Worm (Caenorhabditis elegans): ENCODE measurements around the gene fahd-1.
A peak's percentile ranks its signal among the peaks of the same experiment; 100 is the strongest.

fahd-1 gene

ce11 chrIII:7854494-7855184 is 37.4 kb upstream of the fahd-1 start, which contains the start of gene rpl-35 (continued):
- TF ChIP-seq F37D6.2 (tag; optimal IDR thresholded peaks at IDR 0.05) (peak; percentile 97), pqm-1 (tag; optimal IDR thresholded peaks at IDR 0.05) (peak; percentile 87), mdt-29 (GFP tag; IDR thresholded peaks at IDR 0.05) (peak; percentile 98), nhr-28 (tag; optimal IDR thresholded peaks at IDR 0.05) (peak; percentile 99), ctbp-1 (GFP tag; IDR thresholded peaks at IDR 0.05) (peak; percentile 99), dmd-6 (GFP tag; IDR thresholded peaks at IDR 0.05) (peak; percentile 100), saeg-2 (GFP tag; IDR thresholded peaks at IDR 0.05) (peak; percentile 97), aly-2 (tag; optimal IDR thresholded peaks at IDR 0.05) (peak; percentile 95), dpl-1 (GFP tag; optimal IDR thresholded peaks at IDR 0.05) (peak; percentile 100), D1046.2 (GFP tag; IDR thresholded peaks at IDR 0.05) (peak; percentile 98), spr-1 (tag; optimal IDR thresholded peaks at IDR 0.05) (peak; percentile 98), ceh-32 (tag; optimal IDR thresholded peaks at IDR 0.05; ENCODE audit: poor library complexity) (peak; percentile 83), dmd-8 (GFP tag; IDR thresholded peaks at IDR 0.05) (peak; percentile 90), hlh-30 (tag; optimal IDR thresholded peaks at IDR 0.05; ENCODE audit: insufficient read depth) (peak; percentile 97), duxl-1 (tag; optimal IDR thresholded peaks at IDR 0.05; ENCODE audit: poor library complexity) (peak; percentile 98), dmd-9 (GFP tag; IDR thresholded peaks at IDR 0.05) (peak; percentile 99), nhr-6 (tag; optimal IDR thresholded peaks at IDR 0.05) (peak; percentile 99), daf-19 (GFP tag; conservative IDR thresholded peaks at IDR 0.05) (peak; percentile 99), ZK337.2 (GFP tag; IDR thresholded peaks at IDR 0.05) (peak; percentile 99), nhr-111 (GFP tag; optimal IDR thresholded peaks at IDR 0.05) (peak; percentile 96), attf-4 (tag; optimal IDR thresholded peaks at IDR 0.05) (peak; percentile 64), Y105C5A.15 (GFP tag; IDR thresholded peaks at IDR 0.05) (peak; percentile 95), php-3 (GFP tag; IDR thresholded peaks at IDR 0.05) (peak; percentile 99), tra-1 (GFP tag; IDR thresholded peaks at IDR 0.05) (peak; percentile 100), Y48G9A.11 (GFP tag; IDR thresholded peaks at IDR 0.05) (peak; percentile 98), arid-1 (GFP tag; conservative IDR thresholded peaks at IDR 0.05) (peak; percentile 99), T20F7.1 (GFP tag; optimal IDR thresholded peaks at IDR 0.05) (peak; percentile 99), pha-4 (GFP tag; IDR thresholded peaks at IDR 0.05) (peak; percentile 99), pha-4 (tag; optimal IDR thresholded peaks at IDR 0.05) (peak; percentile 95), lin-1 (GFP tag; IDR thresholded peaks at IDR 0.05) (peak; percentile 99), madf-5 (GFP tag; IDR thresholded peaks at IDR 0.05) (peak; percentile 95 to 97), sdz-12 (GFP tag; optimal IDR thresholded peaks at IDR 0.05) (peak; percentile 98), nhr-25 (tag; optimal IDR thresholded peaks at IDR 0.05; ENCODE audit: borderline replicate concordance, insufficient read depth) (peak; percentile 98), hif-1 (tag; optimal IDR thresholded peaks at IDR 0.05) (peak; percentile 92 to 96), ceh-28 (tag; optimal IDR thresholded peaks at IDR 0.05) (peak; percentile 74), ceh-20 (GFP tag; IDR thresholded peaks at IDR 0.05) (peak; percentile 99), daf-8 (GFP tag; IDR thresholded peaks at IDR 0.05) (peak; percentile 85; the same call in 1 of the 2 replicates), T26A8.4 (GFP tag; IDR thresholded peaks at IDR 0.05) (peak; percentile 99), lim-7 (GFP tag; IDR thresholded peaks at IDR 0.05) (peak; percentile 86), snpc-1.2 (GFP tag; IDR thresholded peaks at IDR 0.05) (peak; percentile 96), lir-3 (tag; optimal IDR thresholded peaks at IDR 0.05) (peak; percentile 83), hmg-1.1 (GFP tag; IDR thresholded peaks at IDR 0.05) (peak; percentile 99), mxl-2 (GFP tag; conservative IDR thresholded peaks at IDR 0.05) (peak; percentile 89), ama-1 (optimal IDR thresholded peaks at IDR 0.05) (peak; percentile 93), F44E2.7 (GFP tag; IDR thresholded peaks at IDR 0.05) (peak; percentile 96), set-16 (GFP tag; IDR thresholded peaks at IDR 0.05) (no peak; the same call in 1 of the 2 replicates), zag-1 (tag; optimal IDR thresholded peaks at IDR 0.05) (peak; percentile 92), madf-9 (GFP tag; conservative IDR thresholded peaks at IDR 0.05) (peak; percentile 99), cey-2 (tag; optimal IDR thresholded peaks at IDR 0.05; ENCODE audit: borderline replicate concordance, insufficient read depth) (peak; percentile 88)

Data from whole organism, L4 larva.